Fruit fly (Drosophila melanogaster) whole organism, wandering third instar larva: Measurements from ENCODE around the gene tadr.

ENCODE experiments used
- CG32264 ChIP-seq: fragments of 200-800 bp; sonication (Bioruptor generic); optimal IDR thresholded peaks from 2 replicates; lab custom pipeline; 2016; ENCODE audit warnings: missing biosample characterization, missing genetic modification characterization
- CG9705 ChIP-seq: fragments of 200-800 bp; sonication (Bioruptor generic); optimal IDR thresholded peaks from 2 replicates; lab custom pipeline; 2018; ENCODE audit warnings: missing biosample characterization, mild to moderate bottlenecking, missing genetic modification characterization
- CrebA ChIP-seq: fragments of 200-800 bp; sonication (Bioruptor generic); optimal IDR thresholded peaks from 2 replicates; lab custom pipeline; 2016; ENCODE audit warnings: missing biosample characterization, mild to moderate bottlenecking, missing genetic modification characterization, borderline replicate concordance
- Dfd ChIP-seq: fragments of >200 bp; optimal IDR thresholded peaks from 2 replicates; lab custom pipeline; 2017; ENCODE audit warnings: missing biosample characterization, missing genetic modification characterization
- Dif ChIP-seq: fragments of 200-275, 200-300 bp; sonication (Bioruptor generic); optimal IDR thresholded peaks from 2 replicates; lab custom pipeline; 2018; ENCODE audit warnings: missing biosample characterization, missing genetic modification characterization; ENCODE audit not compliant: partially characterized antibody
- GATAd ChIP-seq: sonication (Bioruptor generic); optimal IDR thresholded peaks from 2 replicates; lab custom pipeline; 2016; ENCODE audit warnings: missing biosample characterization, missing genetic modification characterization
- HLH106 ChIP-seq: fragments of 200-800 bp; optimal IDR thresholded peaks from 3 replicates; lab custom pipeline; 2019; ENCODE audit warnings: missing biosample characterization, mild to moderate bottlenecking, missing genetic modification characterization, moderate library complexity
- Hnf4 ChIP-seq: fragments of 200-800 bp; sonication (Bioruptor generic); optimal IDR thresholded peaks from 2 replicates; lab custom pipeline; 2016; ENCODE audit warnings: missing biosample characterization, mild to moderate bottlenecking, missing genetic modification characterization
- Hr78 ChIP-seq: fragments of >200 bp; optimal IDR thresholded peaks from 2 replicates; lab custom pipeline; 2017; ENCODE audit warnings: missing biosample characterization, missing genetic modification characterization
- Hr83 ChIP-seq: fragments of 200-300 bp; sonication (Bioruptor generic); optimal IDR thresholded peaks from 2 replicates; lab custom pipeline; 2016; ENCODE audit warnings: missing biosample characterization, mild to moderate bottlenecking, missing genetic modification characterization, moderate library complexity; ENCODE audit not compliant: poor library complexity, severe bottlenecking
- Jra ChIP-seq: sonication (Bioruptor generic); optimal IDR thresholded peaks from 2 replicates; lab custom pipeline; 2016; ENCODE audit warnings: missing biosample characterization, missing genetic modification characterization
- Mio ChIP-seq: sonication (Bioruptor generic); optimal IDR thresholded peaks from 2 replicates; lab custom pipeline; 2016; ENCODE audit warnings: missing biosample characterization, missing genetic modification characterization
- Myc ChIP-seq: fragments of >200 bp; optimal IDR thresholded peaks from 2 replicates; lab custom pipeline; 2017
- OdsH ChIP-seq: fragments of 200-800 bp; sonication (Bioruptor generic); optimal IDR thresholded peaks from 2 replicates; lab custom pipeline; 2016; ENCODE audit warnings: missing biosample characterization, mild to moderate bottlenecking, missing genetic modification characterization
- Rel ChIP-seq, 2 experiments: fragments of 200-800 bp; sonication (Bioruptor generic) in 1 of 2; optimal IDR thresholded peaks; 2 replicates in 1 of 2; 3 replicates in 1 of 2; lab custom pipeline; 2016 to 2019; ENCODE audit warnings: mild to moderate bottlenecking in 2 of 2, missing biosample characterization in 2 of 2, missing genetic modification characterization in 2 of 2, moderate library complexity in 1 of 2
- Sp1 ChIP-seq: fragments of 200-800 bp; sonication (Bioruptor generic); optimal IDR thresholded peaks from 3 replicates; lab custom pipeline; 2019; ENCODE audit warnings: missing biosample characterization, mild to moderate bottlenecking, missing genetic modification characterization, moderate library complexity
- Vsx2 ChIP-seq: fragments of 200-300, 225-300 bp; sonication (Bioruptor generic); optimal IDR thresholded peaks from 2 replicates; lab custom pipeline; 2018; ENCODE audit warnings: missing biosample characterization, missing genetic modification characterization; ENCODE audit not compliant: partially characterized antibody
- br ChIP-seq: fragments of 200-800 bp; sonication (Bioruptor generic); optimal IDR thresholded peaks from 2 replicates; lab custom pipeline; 2016; ENCODE audit warnings: missing biosample characterization, missing genetic modification characterization
- dl ChIP-seq, 2 experiments: fragments of 175-275, 200-275 bp in 1 of 2; fragments of 200-275 bp in 1 of 2; sonication (Bioruptor generic); optimal IDR thresholded peaks; lab custom pipeline; 2018; ENCODE audit warnings: mild to moderate bottlenecking in 2 of 2, missing biosample characterization in 2 of 2, missing genetic modification characterization in 2 of 2, moderate library complexity in 2 of 2; ENCODE audit not compliant: partially characterized antibody in 2 of 2, insufficient read depth in 1 of 2
- dmrt93B ChIP-seq: fragments of 200-800 bp; sonication (Bioruptor generic); optimal IDR thresholded peaks from 2 replicates; lab custom pipeline; 2018; ENCODE audit warnings: missing biosample characterization, mild to moderate bottlenecking, missing genetic modification characterization
- dsf ChIP-seq: sonication (Bioruptor generic); optimal IDR thresholded peaks from 2 replicates; lab custom pipeline; 2016; ENCODE audit warnings: missing biosample characterization, missing genetic modification characterization, borderline replicate concordance
- ey ChIP-seq: fragments of 200-800 bp; sonication (Bioruptor generic); optimal IDR thresholded peaks from 2 replicates; lab custom pipeline; 2016; ENCODE audit warnings: missing biosample characterization, missing genetic modification characterization
- foxo ChIP-seq, 2 experiments: fragments of 200-800 bp; sonication (Bioruptor generic); optimal IDR thresholded peaks; 2 replicates in 1 of 2; 3 replicates in 1 of 2; lab custom pipeline; 2016 to 2017; ENCODE audit warnings: missing biosample characterization in 2 of 2, missing genetic modification characterization in 2 of 2
- fru ChIP-seq: fragments of 200-800 bp; sonication (Bioruptor generic); optimal IDR thresholded peaks from 3 replicates; lab custom pipeline; 2016; ENCODE audit warnings: missing biosample characterization, mild to moderate bottlenecking, missing genetic modification characterization
- h ChIP-seq: fragments of 200-800 bp; sonication (Bioruptor generic); optimal IDR thresholded peaks from 3 replicates; lab custom pipeline; 2016; ENCODE audit warnings: missing biosample characterization, mild to moderate bottlenecking, missing genetic modification characterization
- jim ChIP-seq: fragments of 175-275, 200-325 bp; sonication (Bioruptor generic); optimal IDR thresholded peaks from 2 replicates; lab custom pipeline; 2016; ENCODE audit warnings: missing biosample characterization, mild to moderate bottlenecking, missing genetic modification characterization
- sage ChIP-seq: fragments of 200-800 bp; sonication (Bioruptor generic); optimal IDR thresholded peaks from 2 replicates; lab custom pipeline; 2016; ENCODE audit warnings: missing biosample characterization, mild to moderate bottlenecking, missing genetic modification characterization
- sv ChIP-seq: fragments of 200-800 bp; sonication (Bioruptor generic); optimal IDR thresholded peaks from 3 replicates; lab custom pipeline; 2016; ENCODE audit warnings: missing biosample characterization, missing genetic modification characterization
- usp ChIP-seq: fragments of >200 bp; optimal IDR thresholded peaks from 2 replicates; lab custom pipeline; 2017; ENCODE audit warnings: missing biosample characterization, missing genetic modification characterization
- woc ChIP-seq: sonication (Bioruptor generic); optimal IDR thresholded peaks from 2 replicates; lab custom pipeline; 2016; ENCODE audit warnings: missing biosample characterization, mild to moderate bottlenecking, missing genetic modification characterization

tadr gene

dm6 chr2L:21075105-21075504 lies at the start of gene tadr:
Gene tadr (plus strand): TSS chr2L:21075405.
- TF ChIP-seq Vsx2 (GFP tag; lab: Kevin White, UChicago), result peak; percentile 16
- TF ChIP-seq Dif (GFP tag; lab: Kevin White, UChicago), result no peak

- TF ChIP-seq OdsH (GFP tag; lab: Kevin White, UChicago), result no peak
- TF ChIP-seq, all 38 proteins: peak for 0
Observed at dm6 chr2L:21026597-21026996, 48.6 kb upstream of the tadr start.

dm6 chr2L:21029154-21029553 lies 46.1 kb upstream of the tadr start:
- TF ChIP-seq Sp1 (GFP tag; lab: Kevin White, UChicago), result no peak
- no peak for TF ChIP-seq br (GFP tag; lab: Kevin White, UChicago)
- TF ChIP-seq dl (GFP tag; optimal IDR thresholded peaks at IDR 0.05; lab: Kevin White, UChicago; ENCODE audit: insufficient read depth in 1 of 2, partially characterized antibody in 2 of 2), result no peak
- TF ChIP-seq woc (GFP tag; lab: Kevin White, UChicago), result no peak

dm6 chr2L:21029749-21030148 lies 45.5 kb upstream of the tadr start:
- TF ChIP-seq Jra (GFP tag; lab: Kevin White, UChicago) (no peak), dsf (no peak), dmrt93B (GFP tag; lab: Kevin White, UChicago) (no peak), foxo (GFP tag; optimal IDR thresholded peaks at IDR 0.05; lab: Kevin White, UChicago) (peak in 1 of 2 experiments; percentile 30), HLH106 (peak; percentile 14), Myc (lab: Kevin White, UChicago) (no peak), Hnf4 (GFP tag; lab: Kevin White, UChicago) (no peak), OdsH (GFP tag; lab: Kevin White, UChicago) (peak; percentile 0), br (GFP tag; lab: Kevin White, UChicago) (no peak), sv (GFP tag; lab: Kevin White, UChicago) (no peak)

- no peak for TF ChIP-seq HLH106
- peak; percentile 32 for TF ChIP-seq Sp1 (GFP tag; lab: Kevin White, UChicago)
- peak; percentile 66 for TF ChIP-seq CrebA (GFP tag; lab: Kevin White, UChicago)
Observed at dm6 chr2L:21030235-21030634, 45.0 kb upstream of the tadr start.

dm6 chr2L:21033315-21033714 lies 41.9 kb upstream of the tadr start:
- no peak for TF ChIP-seq Vsx2 (GFP tag; lab: Kevin White, UChicago)
- TF ChIP-seq Hnf4 (GFP tag; lab: Kevin White, UChicago), result no peak
- TF ChIP-seq CG32264 (GFP tag; lab: Kevin White, UChicago), result no peak
- no peak for TF ChIP-seq h (GFP tag; lab: Kevin White, UChicago)
- no peak for TF ChIP-seq fru
- TF ChIP-seq dmrt93B (GFP tag; lab: Kevin White, UChicago), result no peak
- TF ChIP-seq sage (GFP tag; lab: Kevin White, UChicago), result no peak
- TF ChIP-seq jim (GFP tag; lab: Kevin White, UChicago), result no peak
- no peak for TF ChIP-seq sv (GFP tag; lab: Kevin White, UChicago)
- no peak for TF ChIP-seq Mio
- TF ChIP-seq CG9705, result no peak
- no peak for TF ChIP-seq Dfd (GFP tag; lab: Kevin White, UChicago)
- TF ChIP-seq usp (GFP tag; lab: Kevin White, UChicago), result no peak
- TF ChIP-seq HLH106, result no peak
- TF ChIP-seq dsf, result no peak
- TF ChIP-seq Hr83, result no peak
- TF ChIP-seq foxo (GFP tag; optimal IDR thresholded peaks at IDR 0.05; lab: Kevin White, UChicago), result no peak

dm6 chr2L:21034388-21034787 lies 40.8 kb upstream of the tadr start:
- TF ChIP-seq GATAd (GFP tag; lab: Kevin White, UChicago), result no peak
- TF ChIP-seq h (GFP tag; lab: Kevin White, UChicago), result no peak
- no peak for TF ChIP-seq Hr78
- no peak for TF ChIP-seq ey (GFP tag; lab: Kevin White, UChicago)
- no peak for TF ChIP-seq Hnf4 (GFP tag; lab: Kevin White, UChicago)
- TF ChIP-seq woc (GFP tag; lab: Kevin White, UChicago), result no peak
- no peak for TF ChIP-seq Rel (GFP tag; optimal IDR thresholded peaks at IDR 0.05; lab: Kevin White, UChicago)
- TF ChIP-seq Rel (tag; optimal IDR thresholded peaks at IDR 0.05; lab: Kevin White, UChicago), result no peak
